Fruit fly (Drosophila melanogaster) whole organism, embryonic: ENCODE data around the gene Rok.

Source experiments
- Atf-2 ChIP-seq: fragments of 200-800 bp; sonication (Bioruptor generic); optimal IDR thresholded peaks from 2 replicates; lab custom pipeline; 2016; ENCODE audit warnings: missing biosample characterization, missing genetic modification characterization
- B-H2 ChIP-seq: fragments of 200-800 bp; sonication (Bioruptor generic); optimal IDR thresholded peaks from 2 replicates; lab custom pipeline; 2018; ENCODE audit warnings: missing biosample characterization, mild to moderate bottlenecking, missing genetic modification characterization
- CG10431 ChIP-seq: fragments of 200-800 bp; sonication (Bioruptor generic); optimal IDR thresholded peaks from 3 replicates; lab custom pipeline; 2018; ENCODE audit warnings: missing biosample characterization, mild to moderate bottlenecking, missing genetic modification characterization
- CG10959 ChIP-seq: fragments of 200-800 bp; sonication (Bioruptor generic); IDR thresholded peaks from 2 replicates; pipeline ENCODE4 v1.3.6; 2022; ENCODE audit warnings: missing biosample characterization, missing genetic modification characterization
- CG11696 ChIP-seq: fragments of 200-800 bp; sonication (Bioruptor generic); IDR thresholded peaks from 2 replicates; pipeline ENCODE4 v1.3.6; 2022; ENCODE audit warnings: missing biosample characterization, missing genetic modification characterization
- CG12391 ChIP-seq: fragments of 200-800 bp; sonication (Bioruptor generic); optimal IDR thresholded peaks from 3 replicates; lab custom pipeline; 2018; ENCODE audit warnings: missing biosample characterization, mild to moderate bottlenecking, missing genetic modification characterization, moderate library complexity
- CG14965 ChIP-seq: fragments of 200-800 bp; sonication (Bioruptor generic); optimal IDR thresholded peaks from 2 replicates; lab custom pipeline; 2016; ENCODE audit warnings: missing biosample characterization, missing genetic modification characterization, borderline replicate concordance
- CG17612 ChIP-seq: fragments of 200-800 bp; sonication (Bioruptor generic); IDR thresholded peaks from 2 replicates; pipeline ENCODE4 v1.3.6; 2022; ENCODE audit warnings: missing biosample characterization, missing genetic modification characterization
- CG17802 ChIP-seq: fragments of 200-800 bp; sonication (Bioruptor generic); optimal IDR thresholded peaks from 2 replicates; lab custom pipeline; 2018; ENCODE audit warnings: missing biosample characterization, mild to moderate bottlenecking, missing genetic modification characterization, moderate library complexity
- CG18262 ChIP-seq: fragments of 200-800 bp; optimal IDR thresholded peaks from 3 replicates; lab custom pipeline; 2019; ENCODE audit warnings: missing biosample characterization, mild to moderate bottlenecking, missing genetic modification characterization, moderate library complexity
- CG30431 ChIP-seq: fragments of 200-800 bp; sonication (Bioruptor generic); optimal IDR thresholded peaks from 2 replicates; lab custom pipeline; 2017; ENCODE audit warnings: missing biosample characterization, missing genetic modification characterization
- CG31224 ChIP-seq: fragments of 200-800 bp; sonication (Bioruptor generic); IDR thresholded peaks from 2 replicates; pipeline ENCODE4 v1.3.6; 2022; ENCODE audit warnings: missing biosample characterization, missing genetic modification characterization
- CG3163 ChIP-seq: fragments of 200-800 bp; sonication (Bioruptor generic); optimal IDR thresholded peaks from 3 replicates; lab custom pipeline; 2016; ENCODE audit warnings: missing biosample characterization, missing genetic modification characterization
- CG32767 ChIP-seq: fragments of 200-800 bp; sonication (Bioruptor generic); IDR thresholded peaks from 2 replicates; pipeline ENCODE4 v1.3.6; 2022; ENCODE audit warnings: missing biosample characterization, missing genetic modification characterization
- CG4617 ChIP-seq: fragments of 200-800 bp; sonication (Bioruptor generic); optimal IDR thresholded peaks from 3 replicates; lab custom pipeline; 2016; ENCODE audit warnings: missing biosample characterization, missing genetic modification characterization, borderline replicate concordance
- CG5245 ChIP-seq: fragments of 200-800 bp; sonication (Bioruptor generic); optimal IDR thresholded peaks from 3 replicates; lab custom pipeline; 2016; ENCODE audit warnings: missing biosample characterization, missing genetic modification characterization
- CG7357 ChIP-seq: fragments of 200-800 bp; sonication (Bioruptor generic); IDR thresholded peaks from 3 replicates; pipeline ENCODE4 v1.3.6; 2022; ENCODE audit warnings: missing biosample characterization, missing genetic modification characterization
- Dad ChIP-seq: fragments of 200-800 bp; sonication (Bioruptor generic); optimal IDR thresholded peaks from 3 replicates; lab custom pipeline; 2016; ENCODE audit warnings: missing biosample characterization, missing genetic modification characterization
- Drgx ChIP-seq: fragments of 200-800 bp; sonication (Bioruptor generic); IDR thresholded peaks from 2 replicates; pipeline ENCODE4 v1.3.6; 2022; ENCODE audit warnings: missing biosample characterization, missing genetic modification characterization
- Hmx ChIP-seq: fragments of 200-800 bp; sonication (Bioruptor generic); optimal IDR thresholded peaks from 2 replicates; lab custom pipeline; 2016; ENCODE audit warnings: missing biosample characterization, missing genetic modification characterization
- NFAT ChIP-seq: fragments of 200-800 bp; sonication (Bioruptor generic); IDR thresholded peaks from 2 replicates; pipeline ENCODE4 v1.3.6; 2022; ENCODE audit warnings: missing biosample characterization, missing genetic modification characterization
- Neu2 ChIP-seq: fragments of 200-800 bp; sonication (Bioruptor generic); optimal IDR thresholded peaks from 3 replicates; lab custom pipeline; 2016; ENCODE audit warnings: missing biosample characterization, missing genetic modification characterization, borderline replicate concordance
- Oaz ChIP-seq: fragments of 200-800 bp; sonication (Bioruptor generic); IDR thresholded peaks from 2 replicates; pipeline ENCODE4 v1.3.6; 2022; ENCODE audit warnings: missing biosample characterization, missing genetic modification characterization
- Six4 ChIP-seq: fragments of 200-800 bp; sonication (Bioruptor generic); optimal IDR thresholded peaks from 2 replicates; lab custom pipeline; 2016; ENCODE audit warnings: missing biosample characterization, missing genetic modification characterization
- Sox102F ChIP-seq: fragments of 200-800 bp; sonication (Bioruptor generic); optimal IDR thresholded peaks from 2 replicates; lab custom pipeline; 2018; ENCODE audit warnings: missing biosample characterization, mild to moderate bottlenecking, missing genetic modification characterization, moderate library complexity
- Trl ChIP-seq, 3 experiments: fragments of >200 bp in 2 of 3; fragments of 200-800 bp in 1 of 3; sonication (Bioruptor generic) in 1 of 3; optimal IDR thresholded peaks; 2 replicates in 1 of 3; 3 replicates in 2 of 3; lab custom pipeline; 2016 to 2017; ENCODE audit warnings: missing biosample characterization in 1 of 3, missing genetic modification characterization in 1 of 3
- abd-A ChIP-seq: fragments of 200-800 bp; sonication (Bioruptor generic); optimal IDR thresholded peaks from 3 replicates; lab custom pipeline; 2019; ENCODE audit warnings: missing biosample characterization, mild to moderate bottlenecking, missing genetic modification characterization, moderate library complexity
- bab2 ChIP-seq: fragments of 200-800 bp; sonication (Bioruptor generic); optimal IDR thresholded peaks from 2 replicates; lab custom pipeline; 2016; ENCODE audit warnings: missing biosample characterization, missing genetic modification characterization
- bowl ChIP-seq: fragments of 200-800 bp; sonication (Bioruptor generic); IDR thresholded peaks from 2 replicates; pipeline ENCODE4 v1.3.6; 2022; ENCODE audit warnings: missing biosample characterization, missing genetic modification characterization
- chm ChIP-seq: fragments of 200-800 bp; sonication (Bioruptor generic); IDR thresholded peaks from 2 replicates; pipeline ENCODE4 v1.3.6; 2022; ENCODE audit warnings: missing biosample characterization, missing genetic modification characterization
- chn ChIP-seq: fragments of 200-800 bp; sonication (Bioruptor generic); optimal IDR thresholded peaks from 2 replicates; lab custom pipeline; 2016; ENCODE audit warnings: missing biosample characterization, missing genetic modification characterization
- dmrt99B ChIP-seq: fragments of 200-800 bp; sonication (Bioruptor generic); optimal IDR thresholded peaks from 2 replicates; lab custom pipeline; 2018; ENCODE audit warnings: missing biosample characterization, mild to moderate bottlenecking, missing genetic modification characterization, moderate library complexity
- fd64A ChIP-seq: fragments of 200-800 bp; sonication (Bioruptor generic); optimal IDR thresholded peaks from 3 replicates; lab custom pipeline; 2018; ENCODE audit warnings: missing biosample characterization, mild to moderate bottlenecking, missing genetic modification characterization
- ham ChIP-seq: fragments of 200-800 bp; sonication (Bioruptor generic); IDR thresholded peaks from 2 replicates; pipeline ENCODE4 v1.3.6; 2022; ENCODE audit warnings: missing biosample characterization, missing genetic modification characterization
- ind ChIP-seq: fragments of 200-800 bp; sonication (Bioruptor generic); optimal IDR thresholded peaks from 3 replicates; lab custom pipeline; 2016; ENCODE audit warnings: missing biosample characterization, missing genetic modification characterization
- kay ChIP-seq: fragments of 200-800 bp; sonication (Bioruptor generic); optimal IDR thresholded peaks from 2 replicates; lab custom pipeline; 2016; ENCODE audit warnings: missing biosample characterization, missing genetic modification characterization
- nom ChIP-seq: fragments of 200-800 bp; sonication (Bioruptor generic); optimal IDR thresholded peaks from 2 replicates; lab custom pipeline; 2017; ENCODE audit warnings: missing biosample characterization, missing genetic modification characterization, mild to moderate bottlenecking, moderate library complexity, missing genetic modification reagents
- pfk ChIP-seq: fragments of 200-800 bp; sonication (Bioruptor generic); optimal IDR thresholded peaks from 2 replicates; lab custom pipeline; 2018; ENCODE audit warnings: missing biosample characterization, mild to moderate bottlenecking, missing genetic modification characterization, moderate library complexity
- pzg ChIP-seq: fragments of 200-800 bp; sonication (Bioruptor generic); optimal IDR thresholded peaks from 3 replicates; lab custom pipeline; 2018; ENCODE audit warnings: missing biosample characterization, mild to moderate bottlenecking, missing genetic modification characterization, moderate library complexity
- repo ChIP-seq: fragments of 200-800 bp; sonication (Bioruptor generic); optimal IDR thresholded peaks from 2 replicates; lab custom pipeline; 2016; ENCODE audit warnings: missing biosample characterization, missing genetic modification characterization
- ro ChIP-seq: fragments of 200-800 bp; sonication (Bioruptor generic); IDR thresholded peaks from 2 replicates; pipeline ENCODE4 v1.3.6; 2022; ENCODE audit warnings: missing biosample characterization, missing genetic modification characterization
- scrt ChIP-seq: fragments of 200-800 bp; sonication (Bioruptor generic); optimal IDR thresholded peaks from 2 replicates; lab custom pipeline; 2018; ENCODE audit warnings: missing biosample characterization, mild to moderate bottlenecking, missing genetic modification characterization, moderate library complexity
- sisA ChIP-seq: fragments of 200-800 bp; sonication (Bioruptor generic); IDR thresholded peaks from 2 replicates; pipeline ENCODE4 v1.3.6; 2022; ENCODE audit warnings: missing biosample characterization, missing genetic modification characterization
- slp2 ChIP-seq: fragments of 200-800 bp; sonication (Bioruptor generic); optimal IDR thresholded peaks from 2 replicates; lab custom pipeline; 2016; ENCODE audit warnings: missing biosample characterization, missing genetic modification characterization
- sqz ChIP-seq: fragments of 200-800 bp; sonication (Bioruptor generic); optimal IDR thresholded peaks from 3 replicates; lab custom pipeline; 2018; ENCODE audit warnings: missing biosample characterization, mild to moderate bottlenecking, missing genetic modification characterization
- ssp ChIP-seq: fragments of 200-800 bp; sonication (Bioruptor generic); IDR thresholded peaks from 2 replicates; pipeline ENCODE4 v1.3.6; 2022; ENCODE audit warnings: missing biosample characterization, missing genetic modification characterization
- trh ChIP-seq: fragments of 200-800 bp; sonication (Bioruptor generic); optimal IDR thresholded peaks from 2 replicates; lab custom pipeline; 2016; ENCODE audit warnings: missing biosample characterization, missing genetic modification characterization
- twi ChIP-seq: fragments of 200-800 bp; optimal IDR thresholded peaks from 2 replicates; lab custom pipeline; 2019; ENCODE audit warnings: missing biosample characterization, mild to moderate bottlenecking, missing genetic modification characterization, moderate library complexity
- zen ChIP-seq: fragments of 200-800 bp; sonication (Bioruptor generic); optimal IDR thresholded peaks from 3 replicates; lab custom pipeline; 2018; ENCODE audit warnings: missing biosample characterization, mild to moderate bottlenecking, missing genetic modification characterization, moderate library complexity

Gene Rok

DNA sequence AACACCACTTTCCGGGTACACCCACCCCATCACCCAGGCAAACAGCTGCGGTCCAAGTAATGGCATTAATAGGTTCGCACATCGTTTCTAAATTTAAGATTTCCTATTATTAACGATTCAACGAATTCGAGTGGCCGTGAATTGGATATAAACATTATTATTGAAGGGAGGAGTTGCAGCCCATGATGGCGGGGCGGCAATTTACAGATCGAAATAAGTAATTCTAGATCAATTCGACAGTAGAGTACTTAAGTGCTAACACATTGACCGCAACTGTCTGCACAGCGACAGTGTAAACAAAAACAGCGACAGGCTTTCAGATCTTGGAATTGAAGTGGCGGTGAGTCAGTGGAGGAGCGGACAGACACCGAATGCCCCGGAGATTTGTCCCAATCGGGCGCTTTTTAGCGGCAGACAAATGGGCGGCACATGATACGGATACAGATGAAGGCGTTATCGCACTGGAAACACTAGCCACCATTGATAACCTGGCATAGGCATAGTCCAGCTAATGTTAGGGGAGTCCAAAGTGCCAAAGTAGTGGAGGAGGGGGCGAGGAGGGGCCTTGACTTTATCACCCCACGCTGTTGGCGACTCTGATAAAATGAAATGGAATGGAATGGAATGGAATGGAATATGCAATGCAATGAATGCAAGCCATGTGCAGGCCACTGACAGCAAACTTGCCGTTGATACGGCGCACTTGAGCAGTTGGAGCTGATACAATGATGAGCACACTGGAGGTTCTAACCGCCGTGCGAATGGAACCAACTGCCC lies 3.8 kb downstream of the Rok start (continued):
- TF ChIP-seq nom (GFP tag; lab: Kevin White, UChicago) (peak; percentile 87), CG31224 (GFP tag; lab: Robert Waterston, UW) (no peak), Atf-2 (no peak), slp2 (no peak), scrt (no peak), ham (no peak), dmrt99B (tag; lab: Kevin White, UChicago) (no peak), repo (GFP tag; lab: Kevin White, UChicago) (no peak), CG11696 (peak; percentile 47; the same call in 1 of the 2 replicates), Six4 (GFP tag; lab: Kevin White, UChicago) (no peak), twi (tag; lab: Kevin White, UChicago) (peak; percentile 22), pzg (GFP tag; lab: Kevin White, UChicago) (no peak), CG12391 (tag; lab: Kevin White, UChicago) (no peak), abd-A (tag; lab: Kevin White, UChicago) (no peak), pfk (GFP tag; lab: Kevin White, UChicago) (peak; percentile 4), Drgx (peak; percentile 28; the same call in 1 of the 2 replicates), CG7357 (no peak), Trl (optimal IDR thresholded peaks at IDR 0.05; lab: Kevin White, UChicago) (no peak), Trl (GFP tag; optimal IDR thresholded peaks at IDR 0.05; lab: Kevin White, UChicago) (no peak), kay (GFP tag; lab: Kevin White, UChicago) (peak; percentile 33), trh (GFP tag; lab: Kevin White, UChicago) (no peak), CG4617 (GFP tag; lab: Kevin White, UChicago) (no peak), CG32767 (GFP tag; lab: Robert Waterston, UW) (no peak), sqz (GFP tag; lab: Kevin White, UChicago) (no peak), fd64A (GFP tag; lab: Kevin White, UChicago) (no peak), CG30431 (GFP tag; lab: Kevin White, UChicago) (no peak), NFAT (GFP tag; lab: Robert Waterston, UW) (no peak), Dad (GFP tag; lab: Kevin White, UChicago) (no peak), CG5245 (GFP tag; lab: Kevin White, UChicago) (no peak), CG3163 (no peak), chm (GFP tag; lab: Robert Waterston, UW) (no peak)

DNA sequence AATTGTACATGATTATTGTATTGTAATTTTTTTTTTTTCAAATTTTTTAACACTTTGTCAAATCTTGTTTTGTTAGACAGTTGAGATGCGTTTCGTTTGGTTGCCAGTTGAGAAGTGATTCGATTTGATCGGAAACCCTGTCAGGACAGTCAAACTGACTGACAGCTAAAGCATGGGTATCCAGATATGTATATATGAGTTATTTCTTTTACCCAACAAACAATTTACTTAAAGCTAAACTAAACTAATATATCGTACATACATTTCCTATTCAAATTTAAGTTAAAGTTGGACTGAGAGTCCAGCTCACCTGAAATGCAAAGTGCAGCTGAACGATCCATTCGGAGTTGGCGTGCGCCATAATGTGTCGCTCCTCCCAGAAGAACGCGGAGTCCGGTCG lies 5.1 kb downstream of the Rok start, which contains the start of gene CG9777:
Gene CG9777, minus strand, starts transcription at position 101 of the 400 bp plus-strand sequence.
- TF ChIP-seq CG18262 (tag; lab: Kevin White, UChicago), result no peak
- no peak for TF ChIP-seq bowl (GFP tag; lab: Robert Waterston, UW)
- TF ChIP-seq CG17612, result no peak
- no peak for TF ChIP-seq ind (GFP tag; lab: Kevin White, UChicago)
- TF ChIP-seq CG17802, result no peak
- no peak for TF ChIP-seq Neu2 (GFP tag; lab: Kevin White, UChicago)
- TF ChIP-seq ssp (GFP tag; lab: Robert Waterston, UW), result no peak
- TF ChIP-seq Oaz (GFP tag; lab: Robert Waterston, UW), result no peak
- TF ChIP-seq CG10959, result no peak
- TF ChIP-seq zen (tag; lab: Kevin White, UChicago), result no peak
- TF ChIP-seq Sox102F (GFP tag; lab: Kevin White, UChicago), result no peak
- TF ChIP-seq bab2 (GFP tag; lab: Kevin White, UChicago), result no peak
- no peak for TF ChIP-seq ro
- TF ChIP-seq sisA (GFP tag; lab: Robert Waterston, UW), result no peak
- no peak for TF ChIP-seq CG14965 (GFP tag; lab: Kevin White, UChicago)
- TF ChIP-seq B-H2, result no peak
- no peak for TF ChIP-seq chn (GFP tag; lab: Kevin White, UChicago)
- TF ChIP-seq CG10431 (GFP tag; lab: Kevin White, UChicago), result no peak
- no peak for TF ChIP-seq Hmx (GFP tag; lab: Kevin White, UChicago)
